Worm (Caenorhabditis elegans) whole organism, late embryonic: Measurements from ENCODE around the gene prp-8.

Experiments used
- K02D7.2 ChIP-seq: sonication (generic microtip); optimal IDR thresholded peaks from 2 replicates; lab custom pipeline; 2017; ENCODE audit warnings: mild to moderate bottlenecking, missing genetic modification characterization, missing compliant biosample characterization
- T23F11.4 ChIP-seq: fragments of 200-800 bp; sonication (Bioruptor generic); optimal IDR thresholded peaks from 2 replicates; lab custom pipeline; 2018; ENCODE audit warnings: mild to moderate bottlenecking, missing genetic modification characterization, missing compliant biosample characterization
- ama-1 ChIP-seq: fragments of 150-350 bp; optimal IDR thresholded peaks from 2 replicates; lab custom pipeline; 2014
- ceh-14 ChIP-seq: sonication (generic microtip); optimal IDR thresholded peaks from 2 replicates; lab custom pipeline; 2016; ENCODE audit warnings: missing genotype, missing genetic modification characterization, missing compliant biosample characterization
- ceh-2 ChIP-seq: sonication (generic microtip); optimal IDR thresholded peaks from 2 replicates; lab custom pipeline; 2016; ENCODE audit warnings: missing genotype, missing genetic modification characterization, missing compliant biosample characterization
- ceh-24 ChIP-seq: sonication (generic microtip); optimal IDR thresholded peaks from 2 replicates; lab custom pipeline; 2016; ENCODE audit warnings: mild to moderate bottlenecking, missing genetic modification characterization, missing compliant biosample characterization
- ceh-31 ChIP-seq: sonication (generic microtip); optimal IDR thresholded peaks from 2 replicates; lab custom pipeline; 2016; ENCODE audit warnings: missing genetic modification characterization, missing compliant biosample characterization
- ceh-34 ChIP-seq: sonication (generic microtip); optimal IDR thresholded peaks from 2 replicates; lab custom pipeline; 2016; ENCODE audit warnings: mild to moderate bottlenecking, missing genetic modification characterization, missing compliant biosample characterization
- che-1 ChIP-seq: sonication (generic microtip); optimal IDR thresholded peaks from 2 replicates; lab custom pipeline; 2016; ENCODE audit warnings: mild to moderate bottlenecking, missing genetic modification characterization, missing compliant biosample characterization
- dmd-4 ChIP-seq: sonication (generic microtip); optimal IDR thresholded peaks from 2 replicates; lab custom pipeline; 2016; ENCODE audit warnings: borderline replicate concordance, missing genetic modification characterization, missing compliant biosample characterization
- dve-1 ChIP-seq: sonication (generic microtip); optimal IDR thresholded peaks from 2 replicates; lab custom pipeline; 2017; ENCODE audit warnings: antibody characterized with exemption, mild to moderate bottlenecking, missing genetic modification characterization, missing compliant biosample characterization
- elt-4 ChIP-seq: sonication (generic microtip); optimal IDR thresholded peaks from 2 replicates; lab custom pipeline; 2016; ENCODE audit warnings: missing genetic modification characterization, missing compliant biosample characterization
- fax-1 ChIP-seq: sonication (generic microtip); optimal IDR thresholded peaks from 2 replicates; lab custom pipeline; 2016; ENCODE audit warnings: missing genotype, missing genetic modification characterization, missing compliant biosample characterization
- fkh-6 ChIP-seq: sonication (generic microtip); optimal IDR thresholded peaks from 2 replicates; lab custom pipeline; 2016; ENCODE audit warnings: missing genetic modification characterization, missing compliant biosample characterization
- gmeb-2 ChIP-seq: sonication (generic microtip); optimal IDR thresholded peaks from 2 replicates; lab custom pipeline; 2016; ENCODE audit warnings: missing genetic modification characterization, inconsistent platforms, missing compliant biosample characterization
- hlh-13 ChIP-seq: fragments of 200-800 bp; sonication (Bioruptor generic); optimal IDR thresholded peaks from 2 replicates; lab custom pipeline; 2018; ENCODE audit warnings: mild to moderate bottlenecking, missing genetic modification characterization, missing compliant biosample characterization
- hlh-15 ChIP-seq: sonication (generic microtip); optimal IDR thresholded peaks from 2 replicates; lab custom pipeline; 2016; ENCODE audit warnings: missing genetic modification characterization, missing compliant biosample characterization
- lim-6 ChIP-seq: sonication (generic microtip); optimal IDR thresholded peaks from 2 replicates; lab custom pipeline; 2016; ENCODE audit warnings: missing genetic modification characterization, missing compliant biosample characterization
- mec-3 ChIP-seq: sonication (generic microtip); optimal IDR thresholded peaks from 2 replicates; lab custom pipeline; 2016; ENCODE audit warnings: borderline replicate concordance, missing genetic modification characterization, missing compliant biosample characterization
- nhr-11 ChIP-seq: fragments of 150-350 bp; optimal IDR thresholded peaks from 2 replicates; lab custom pipeline; 2014; ENCODE audit warnings: missing biosample characterization, missing genetic modification characterization
- nhr-232 ChIP-seq: sonication (generic microtip); optimal IDR thresholded peaks from 2 replicates; lab custom pipeline; 2016; ENCODE audit warnings: missing genetic modification characterization, missing compliant biosample characterization
- npax-4 ChIP-seq: sonication (generic microtip); optimal IDR thresholded peaks from 2 replicates; lab custom pipeline; 2016; ENCODE audit warnings: missing genetic modification characterization, missing compliant biosample characterization
- odd-2 ChIP-seq: sonication (generic microtip); optimal IDR thresholded peaks from 2 replicates; lab custom pipeline; 2017; ENCODE audit warnings: antibody characterized with exemption, mild to moderate bottlenecking, missing genetic modification characterization, missing compliant biosample characterization
- pag-3 ChIP-seq: sonication (generic microtip); optimal IDR thresholded peaks from 2 replicates; lab custom pipeline; 2016; ENCODE audit warnings: missing compliant biosample characterization, missing genetic modification characterization, borderline replicate concordance
- pax-1 ChIP-seq: fragments of 150-350 bp; optimal IDR thresholded peaks from 2 replicates; lab custom pipeline; 2014; ENCODE audit warnings: missing biosample characterization, missing genetic modification characterization
- pha-2 ChIP-seq: sonication (generic microtip); optimal IDR thresholded peaks from 2 replicates; lab custom pipeline; 2017; ENCODE audit warnings: mild to moderate bottlenecking, missing genetic modification characterization, missing compliant biosample characterization
- pqm-1 ChIP-seq: sonication (generic microtip); optimal IDR thresholded peaks from 2 replicates; lab custom pipeline; 2016; ENCODE audit warnings: missing genetic modification characterization, missing compliant biosample characterization
- pros-1 ChIP-seq: fragments of 150-350 bp; optimal IDR thresholded peaks from 2 replicates; lab custom pipeline; 2014; ENCODE audit warnings: missing biosample characterization, missing genetic modification reagents, missing genetic modification characterization
- ref-2 ChIP-seq: sonication (generic microtip); optimal IDR thresholded peaks from 2 replicates; lab custom pipeline; 2016; ENCODE audit warnings: missing genetic modification characterization, missing compliant biosample characterization
- syd-9 ChIP-seq: sonication (generic microtip); optimal IDR thresholded peaks from 2 replicates; lab custom pipeline; 2016; ENCODE audit warnings: mild to moderate bottlenecking, missing genetic modification characterization, moderate library complexity, missing compliant biosample characterization
- tbx-7 ChIP-seq: sonication (generic microtip); optimal IDR thresholded peaks from 2 replicates; lab custom pipeline; 2016; ENCODE audit warnings: missing genotype, missing genetic modification characterization, missing compliant biosample characterization
- ttx-3 ChIP-seq: sonication (generic microtip); optimal IDR thresholded peaks from 2 replicates; lab custom pipeline; 2016; ENCODE audit warnings: missing genetic modification reagents, missing genetic modification characterization, missing compliant biosample characterization
- unc-86 ChIP-seq: sonication (generic microtip); optimal IDR thresholded peaks from 2 replicates; lab custom pipeline; 2016; ENCODE audit warnings: missing genetic modification characterization, missing compliant biosample characterization
- zip-5 ChIP-seq: sonication (generic microtip); optimal IDR thresholded peaks from 2 replicates; lab custom pipeline; 2016; ENCODE audit warnings: missing genetic modification characterization, missing compliant biosample characterization
- ztf-16 ChIP-seq: sonication (generic microtip); optimal IDR thresholded peaks from 2 replicates; lab custom pipeline; 2017; ENCODE audit warnings: missing genetic modification characterization, missing compliant biosample characterization

The prp-8 gene

DNA sequence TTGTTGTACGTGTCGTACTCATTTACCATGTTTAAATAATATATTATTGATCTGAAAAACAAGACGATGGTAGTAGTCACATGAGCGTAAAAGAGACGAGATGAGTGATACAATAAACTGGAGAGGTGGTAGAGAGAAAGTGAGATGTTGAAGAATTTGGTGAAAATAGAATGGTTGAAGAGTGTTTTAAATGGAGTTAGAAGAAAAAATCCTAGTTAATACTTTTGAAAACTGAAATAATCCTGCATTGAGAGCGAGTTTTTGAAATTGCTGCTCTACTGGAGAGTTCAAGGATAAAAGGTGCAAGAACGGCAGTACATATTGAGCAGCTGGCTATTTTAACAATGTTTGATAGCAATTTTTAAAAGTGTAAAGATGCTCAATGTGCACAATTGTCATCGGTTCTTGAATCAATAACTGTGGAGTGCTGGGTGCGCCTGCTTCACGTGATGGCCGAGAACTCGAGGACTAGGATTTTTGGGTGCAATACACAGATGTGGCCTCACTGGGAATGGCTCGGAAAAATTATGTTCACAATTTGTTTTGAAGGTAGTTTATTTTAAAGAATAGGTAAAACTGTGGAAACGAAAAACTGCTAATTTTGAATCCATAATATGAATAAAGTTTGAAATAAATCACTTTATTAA is 5.9 kb upstream of the prp-8 start, which contains the start of gene atg-13 (continued):
- no peak for TF ChIP-seq pqm-1

DNA sequence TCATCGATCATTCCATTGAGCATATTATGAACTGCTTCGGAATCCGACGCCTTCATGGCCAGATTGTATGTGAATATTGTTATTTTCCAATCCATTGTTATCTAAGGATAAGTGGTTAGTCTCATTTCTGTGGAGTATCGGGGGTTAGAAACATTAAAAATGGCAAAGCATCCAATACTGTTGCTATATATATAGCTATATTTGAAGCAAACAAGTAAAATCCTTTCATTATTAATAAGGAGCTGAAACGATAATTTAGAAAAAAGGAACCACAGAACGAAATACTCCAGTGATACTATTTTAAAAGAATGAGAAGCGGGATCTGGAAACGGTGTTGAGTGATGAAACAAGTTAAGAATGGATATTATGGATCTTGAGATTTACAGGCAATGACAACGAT is 2.9 kb upstream of the prp-8 start, which contains the start of gene inpp-5K:
Gene inpp-5K, minus strand, starts transcription at position 101 of the 400 bp plus-strand sequence.
- TF ChIP-seq odd-2 (tag; lab: Kevin White, UChicago) (no peak), pag-3 (tag; lab: Kevin White, UChicago) (no peak), hlh-13 (GFP tag; lab: Kevin White, UChicago) (no peak), npax-4 (tag; lab: Kevin White, UChicago) (no peak), ceh-31 (tag; lab: Kevin White, UChicago) (no peak), K02D7.2 (tag; lab: Kevin White, UChicago) (no peak), zip-5 (no peak), pqm-1 (no peak), ama-1 (lab: Kevin White, UChicago) (no peak), fax-1 (tag; lab: Kevin White, UChicago) (no peak), ceh-24 (tag; lab: Kevin White, UChicago) (no peak), syd-9 (no peak)
- TF ChIP-seq, all 69 proteins: peak for 0

DNA sequence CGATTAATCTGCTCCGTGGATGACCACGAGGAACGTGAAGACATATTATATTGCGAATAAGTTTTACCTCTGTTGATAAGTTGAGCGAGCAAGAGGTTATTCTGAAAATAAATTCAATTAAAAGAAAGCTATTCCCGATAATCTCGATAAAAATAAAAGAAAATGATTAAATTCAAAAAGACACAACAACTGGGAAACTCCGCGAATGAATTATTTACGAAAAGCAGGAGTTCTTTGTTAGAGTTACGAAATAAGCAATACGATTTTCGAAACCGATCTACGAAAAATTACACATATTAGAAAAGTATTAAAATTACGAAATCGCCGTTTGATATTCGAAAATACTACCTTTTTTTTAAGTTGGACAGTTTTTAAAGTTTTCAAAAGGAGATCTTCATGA is 890 bp upstream of the prp-8 start, which contains the start of gene bath-42:
Gene bath-42, minus strand, starts transcription at position 101 of the 400 bp plus-strand sequence.
- no peak for TF ChIP-seq odd-2 (tag; lab: Kevin White, UChicago)
- no peak for TF ChIP-seq dmd-4 (tag; lab: Kevin White, UChicago)
- TF ChIP-seq pros-1 (tag; lab: Kevin White, UChicago): no peak
- TF ChIP-seq pax-1 (tag; lab: Kevin White, UChicago): no peak
- TF ChIP-seq hlh-13 (GFP tag; lab: Kevin White, UChicago): no peak
- no peak for TF ChIP-seq elt-4 (tag; lab: Kevin White, UChicago)
- TF ChIP-seq hlh-15 (tag; lab: Kevin White, UChicago): no peak
- no peak for TF ChIP-seq lim-6 (tag; lab: Kevin White, UChicago)
- no peak for TF ChIP-seq ceh-34 (tag; lab: Kevin White, UChicago)
- no peak for TF ChIP-seq dve-1 (tag; lab: Kevin White, UChicago)
- no peak for TF ChIP-seq mec-3 (tag; lab: Kevin White, UChicago)
- TF ChIP-seq fkh-6: no peak
- TF ChIP-seq nhr-11: no peak
- no peak for TF ChIP-seq unc-86 (tag; lab: Kevin White, UChicago)

DNA sequence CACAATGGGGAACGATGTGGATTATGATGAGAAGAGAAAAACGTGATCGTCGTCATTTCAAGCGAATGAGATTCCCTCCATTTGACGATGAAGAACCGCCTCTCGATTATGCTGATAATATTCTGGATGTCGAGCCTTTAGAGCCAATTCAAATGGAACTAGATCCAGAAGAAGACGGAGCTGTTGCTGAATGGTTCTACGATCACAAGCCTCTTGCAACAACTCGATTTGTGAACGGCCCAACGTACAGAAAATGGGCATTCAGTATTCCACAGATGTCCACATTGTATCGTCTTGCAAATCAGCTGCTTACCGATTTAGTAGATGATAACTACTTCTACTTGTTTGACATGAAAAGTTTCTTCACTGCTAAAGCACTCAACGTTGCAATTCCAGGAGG is 598 bp downstream of the prp-8 start:
- TF ChIP-seq T23F11.4 (no peak), ttx-3 (tag; lab: Kevin White, UChicago) (no peak), pha-2 (tag; lab: Kevin White, UChicago) (no peak), ztf-16 (tag; lab: Kevin White, UChicago) (no peak), ref-2 (no peak), ceh-2 (no peak), gmeb-2 (tag; lab: Kevin White, UChicago) (no peak), lim-6 (tag; lab: Kevin White, UChicago) (no peak), npax-4 (tag; lab: Kevin White, UChicago) (no peak), fax-1 (tag; lab: Kevin White, UChicago) (no peak), ceh-31 (tag; lab: Kevin White, UChicago) (no peak), ceh-14 (no peak), che-1 (tag; lab: Kevin White, UChicago) (no peak), nhr-232 (tag; lab: Kevin White, UChicago) (no peak), hlh-13 (GFP tag; lab: Kevin White, UChicago) (no peak), tbx-7 (tag; lab: Kevin White, UChicago) (no peak)
